Fruit fly (Drosophila melanogaster): ENCODE measurements around the gene CG6678.

The CG6678 gene

dm6 chr3R:21848987-21849442 is 37.8 kb upstream of the CG6678 start:
- TF ChIP-seq insv (optimal IDR thresholded peaks at IDR 0.05): no peak

dm6 chr3R:21849988-21850460 is 36.8 kb upstream of the CG6678 start:
- TF ChIP-seq Sin3A (optimal IDR thresholded peaks at IDR 0.05): no peak
- no peak for TF ChIP-seq Myc (optimal IDR thresholded peaks at IDR 0.05)
- no peak for TF ChIP-seq psq (optimal IDR thresholded peaks at IDR 0.05)
- no peak for TF ChIP-seq insv (optimal IDR thresholded peaks at IDR 0.05)
- TF ChIP-seq ttk (optimal IDR thresholded peaks at IDR 0.05): no peak
- TF ChIP-seq h (optimal IDR thresholded peaks at IDR 0.05): no peak

DNA sequence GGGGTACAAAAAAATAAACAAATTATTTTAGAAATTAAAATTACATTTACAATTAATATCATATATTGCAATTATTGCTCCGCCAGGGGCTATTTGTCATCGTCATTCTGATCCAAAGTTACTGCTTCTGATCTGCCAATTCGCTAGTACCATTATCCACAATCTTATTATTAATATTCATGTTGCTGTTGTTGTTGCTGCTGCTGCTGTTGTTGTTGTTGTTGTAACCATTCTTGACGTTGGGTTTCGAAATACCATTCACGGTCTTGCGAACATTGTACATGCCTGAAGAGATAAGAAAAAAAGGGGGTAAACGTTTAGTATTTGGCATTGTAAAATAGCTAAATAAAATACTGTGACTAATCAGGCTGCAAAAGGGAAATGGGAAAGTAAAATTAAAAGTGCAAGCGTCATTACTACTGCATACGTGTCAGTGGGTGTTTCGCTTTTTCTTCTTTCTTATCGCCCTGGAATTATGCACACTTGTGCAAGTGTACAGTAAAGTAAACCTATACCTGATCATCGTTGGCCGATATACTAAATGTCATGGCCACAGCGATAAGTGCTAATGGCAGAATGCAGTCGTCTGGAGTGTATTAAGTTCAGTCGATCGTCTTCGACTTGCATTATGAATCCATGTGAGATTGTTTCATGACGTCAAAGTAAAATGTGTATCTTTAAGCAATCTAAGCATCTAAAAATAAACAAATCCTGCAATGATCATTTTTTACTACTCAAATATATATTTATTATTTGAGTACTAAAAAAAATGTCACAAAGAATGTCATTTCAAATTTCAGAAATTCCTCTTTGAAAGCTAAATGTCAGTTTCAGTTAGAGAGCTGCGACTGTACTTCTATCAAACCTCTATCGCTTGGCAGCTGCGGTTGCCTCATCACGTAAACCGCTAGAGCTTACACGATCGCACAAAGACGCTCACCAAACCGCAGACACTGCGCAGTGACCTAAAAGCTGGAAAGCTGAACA is 34.9 kb upstream of the CG6678 start:
- no peak for TF ChIP-seq h (optimal IDR thresholded peaks at IDR 0.05)
- TF ChIP-seq Sin3A (optimal IDR thresholded peaks at IDR 0.05): no peak
- no peak for TF ChIP-seq insv (optimal IDR thresholded peaks at IDR 0.05)
- no peak for TF ChIP-seq ttk (optimal IDR thresholded peaks at IDR 0.05)
- no peak for TF ChIP-seq Myc (optimal IDR thresholded peaks at IDR 0.05)
- TF ChIP-seq psq (optimal IDR thresholded peaks at IDR 0.05): no peak

DNA sequence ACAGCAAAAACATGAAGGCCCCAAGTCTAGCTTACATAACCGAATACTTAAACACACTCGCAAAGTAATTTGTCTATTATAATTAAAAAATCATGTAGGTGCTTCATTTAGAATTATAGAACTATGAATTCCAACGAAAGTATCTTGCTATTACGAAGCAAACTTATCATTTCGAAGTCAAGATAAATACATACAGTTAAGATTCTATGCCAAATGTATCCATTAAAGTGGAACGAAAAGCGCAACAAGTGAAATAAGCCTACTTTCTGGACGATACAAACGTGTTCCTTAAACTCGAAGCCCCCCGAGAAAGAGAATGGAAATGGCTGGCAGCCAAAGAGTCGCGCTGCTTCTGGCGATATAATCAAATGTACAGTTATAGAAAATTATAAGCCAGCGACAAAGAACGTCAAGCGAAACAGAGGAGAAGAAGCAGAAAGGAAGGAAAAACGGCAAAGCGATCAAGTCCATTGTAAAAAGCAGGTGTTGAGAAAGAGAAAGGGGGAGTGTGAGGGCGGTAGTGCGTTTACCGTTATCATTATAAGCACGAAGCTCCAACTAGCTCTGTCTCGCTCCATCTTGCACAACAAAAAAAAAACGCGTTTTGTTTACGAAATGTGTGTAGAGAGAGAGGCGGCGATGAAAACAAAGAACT is 34.1 kb upstream of the CG6678 start:
- TF ChIP-seq ttk (optimal IDR thresholded peaks at IDR 0.05) (no peak), Sin3A (optimal IDR thresholded peaks at IDR 0.05) (no peak)

DNA sequence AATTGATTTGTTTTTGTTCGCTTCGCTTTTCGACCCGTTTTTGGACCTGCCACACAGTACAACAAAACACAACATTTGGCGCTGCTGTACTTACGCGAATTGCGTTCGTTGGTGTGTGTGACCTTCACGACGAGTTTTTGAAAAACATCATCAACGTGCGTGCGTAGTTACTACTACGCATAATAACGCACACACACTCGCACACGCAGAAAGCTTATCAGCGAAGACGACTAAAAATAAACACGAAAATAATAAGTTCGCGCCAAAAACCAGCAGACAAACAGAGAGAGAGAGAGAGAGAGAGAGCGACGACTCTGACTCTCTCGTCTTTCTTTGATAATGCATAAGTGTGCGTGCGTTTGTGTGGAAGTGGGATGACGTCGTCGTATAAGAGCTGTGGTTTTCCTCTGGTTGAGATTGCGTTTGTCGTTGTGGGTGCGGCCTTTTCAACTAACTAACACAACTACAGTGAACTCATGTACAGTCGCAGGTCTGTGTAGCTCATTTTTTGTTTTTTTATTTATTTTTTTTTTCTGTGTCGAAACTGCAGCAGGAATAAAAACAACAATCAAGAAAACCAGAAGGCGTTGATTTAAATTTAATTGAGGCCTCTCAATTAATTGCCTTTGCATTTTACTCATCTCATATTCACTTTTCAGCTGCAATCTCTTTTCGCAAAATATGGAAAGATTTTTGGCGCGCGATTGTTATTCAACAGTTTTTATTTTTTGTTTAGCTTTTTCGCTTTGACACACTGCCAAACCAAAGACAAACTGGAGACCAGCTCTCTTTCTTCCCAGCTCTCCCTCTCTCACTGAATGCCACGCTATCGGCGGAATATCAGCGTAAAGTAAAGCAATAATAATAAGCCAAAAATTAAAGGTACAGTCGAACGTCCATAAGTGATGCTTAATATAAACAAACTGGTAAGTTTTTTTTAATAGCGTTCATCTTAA is 32.9 kb upstream of the CG6678 start:
- no peak for TF ChIP-seq Myc (optimal IDR thresholded peaks at IDR 0.05)
- TF ChIP-seq insv (optimal IDR thresholded peaks at IDR 0.05): no peak
- TF ChIP-seq h (optimal IDR thresholded peaks at IDR 0.05): no peak
- TF ChIP-seq Sin3A (optimal IDR thresholded peaks at IDR 0.05): no peak
- no peak for TF ChIP-seq psq (optimal IDR thresholded peaks at IDR 0.05)
- no peak for TF ChIP-seq ttk (optimal IDR thresholded peaks at IDR 0.05)

dm6 chr3R:21854574-21855468 is 32.0 kb upstream of the CG6678 start:
- TF ChIP-seq Myc (optimal IDR thresholded peaks at IDR 0.05) (no peak), ttk (optimal IDR thresholded peaks at IDR 0.05) (no peak), psq (optimal IDR thresholded peaks at IDR 0.05) (no peak), Sin3A (optimal IDR thresholded peaks at IDR 0.05) (no peak), h (optimal IDR thresholded peaks at IDR 0.05) (no peak)

DNA sequence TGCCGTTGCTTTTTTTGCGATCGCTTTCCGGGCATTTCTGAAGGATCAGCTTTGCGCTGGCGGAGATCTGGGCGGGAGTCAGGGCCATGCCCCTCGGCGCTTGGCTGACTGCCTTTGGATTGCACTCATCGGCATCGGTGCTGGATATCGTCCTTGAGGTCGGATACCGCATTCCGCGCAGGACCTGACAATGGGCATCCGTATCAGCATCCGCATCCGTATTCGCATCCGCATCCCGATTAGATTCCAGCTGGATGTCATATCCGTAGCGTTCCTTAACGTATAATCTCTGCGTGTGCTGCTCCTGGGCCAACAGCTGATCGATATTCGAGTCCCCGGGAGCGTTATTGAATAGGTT is 31.4 kb upstream of the CG6678 start:
- TF ChIP-seq psq (optimal IDR thresholded peaks at IDR 0.05): no peak

dm6 chr3R:21856098-21856872 is 30.5 kb upstream of the CG6678 start, which contains the start of gene glec:
Gene glec, minus strand, starts transcription at chr3R:21856266.
- TF ChIP-seq Sin3A (optimal IDR thresholded peaks at IDR 0.05) (no peak), insv (optimal IDR thresholded peaks at IDR 0.05) (no peak), ttk (optimal IDR thresholded peaks at IDR 0.05) (no peak), psq (optimal IDR thresholded peaks at IDR 0.05) (no peak), h (optimal IDR thresholded peaks at IDR 0.05) (no peak), Myc (optimal IDR thresholded peaks at IDR 0.05) (no peak)

DNA sequence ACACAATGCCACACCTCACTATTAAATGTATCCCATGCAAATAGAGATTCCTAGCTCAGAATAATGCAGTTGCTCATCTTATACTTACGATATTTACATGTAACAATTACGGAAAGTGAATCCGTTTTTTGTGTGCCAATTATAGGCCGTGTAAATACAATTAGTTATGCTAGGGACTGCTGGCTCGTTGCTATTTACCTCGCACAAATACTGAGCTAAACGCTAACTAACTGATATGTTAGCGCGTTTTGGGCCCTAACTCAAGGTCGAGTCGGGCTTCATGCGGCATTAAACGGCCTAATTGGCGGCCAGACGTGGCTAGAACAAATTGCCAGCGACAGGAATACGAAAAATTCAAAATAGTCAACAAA is 30.0 kb upstream of the CG6678 start:
- no peak for TF ChIP-seq h (optimal IDR thresholded peaks at IDR 0.05)

DNA sequence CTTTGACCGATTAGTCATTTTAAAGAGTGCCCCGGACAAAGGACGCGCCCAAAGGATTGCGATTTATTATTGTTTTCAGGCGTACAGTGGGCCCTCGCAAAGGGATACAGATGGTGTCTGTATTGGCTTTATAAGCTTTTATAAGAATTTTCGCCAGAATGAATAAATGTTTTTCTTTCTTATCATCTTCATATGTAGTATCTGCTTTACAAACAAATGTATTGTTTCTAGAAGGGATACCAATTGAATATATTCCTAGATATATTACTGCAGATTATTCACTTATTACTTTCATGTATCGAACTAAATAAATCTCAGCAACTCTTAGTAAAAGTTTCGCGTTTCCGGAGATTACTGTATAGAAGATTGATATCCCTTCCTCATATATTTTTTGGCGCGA is 29.3 kb upstream of the CG6678 start:
- TF ChIP-seq ttk (optimal IDR thresholded peaks at IDR 0.05): no peak
- TF ChIP-seq insv (optimal IDR thresholded peaks at IDR 0.05): no peak
- TF ChIP-seq Sin3A (optimal IDR thresholded peaks at IDR 0.05): no peak
- no peak for TF ChIP-seq psq (optimal IDR thresholded peaks at IDR 0.05)
- TF ChIP-seq h (optimal IDR thresholded peaks at IDR 0.05): no peak
- no peak for TF ChIP-seq Myc (optimal IDR thresholded peaks at IDR 0.05)
